Worm (Caenorhabditis elegans) whole organism, young adult: ENCODE measurements around the gene gpb-1.
"Not testable (repeated sequence)": the region's sequence is repeated elsewhere in the genome, so short reads cannot be mapped to it uniquely, and the experiment has no call there.

Experiments used
- C06A6.2 ChIP-seq: fragments of 200-800 bp; sonication (Bioruptor generic); conservative IDR thresholded peaks from 2 replicates; pipeline ENCODE4 v1.3.6; 2022; ENCODE audit warnings: missing genetic modification characterization, missing compliant biosample characterization
- F39B2.1 ChIP-seq: fragments of 200-800 bp; sonication (Bioruptor generic); IDR thresholded peaks from 2 replicates; pipeline ENCODE4 v1.3.6; 2022; ENCODE audit warnings: missing genetic modification reagents, missing genetic modification characterization, missing compliant biosample characterization
- F57C9.4 ChIP-seq: sonication (generic microtip); optimal IDR thresholded peaks from 2 replicates; lab custom pipeline; 2017; ENCODE audit warnings: mild to moderate bottlenecking, missing genetic modification characterization, missing compliant biosample characterization
- K11D2.4 ChIP-seq: fragments of 200-800 bp; sonication (Bioruptor generic); IDR thresholded peaks from 2 replicates; pipeline ENCODE4 v1.3.6; 2022; ENCODE audit warnings: missing genetic modification reagents, missing genetic modification characterization, missing compliant biosample characterization
- T07F8.4 ChIP-seq: sonication (generic microtip); optimal IDR thresholded peaks from 2 replicates; lab custom pipeline; 2016; ENCODE audit warnings: mild to moderate bottlenecking, missing genetic modification characterization, moderate library complexity, missing compliant biosample characterization
- Y53F4B.3 ChIP-seq: fragments of 200-800 bp; sonication (Bioruptor generic); IDR thresholded peaks from 2 replicates; pipeline ENCODE4 v1.3.6; 2022; ENCODE audit warnings: missing genetic modification reagents, missing genetic modification characterization, missing compliant biosample characterization
- Y79H2A.3 ChIP-seq: fragments of 200-800 bp; sonication (Bioruptor generic); conservative IDR thresholded peaks from 2 replicates; pipeline ENCODE4 v1.3.6; 2022; ENCODE audit warnings: missing genetic modification reagents, missing genetic modification characterization, missing compliant biosample characterization
- Y95B8A.8 ChIP-seq: fragments of 200-800 bp; sonication (Bioruptor generic); IDR thresholded peaks from 2 replicates; pipeline ENCODE4 v1.3.6; 2022; ENCODE audit warnings: missing genetic modification reagents, missing genetic modification characterization, missing compliant biosample characterization
- ama-1 ChIP-seq, 3 experiments: fragments of 150-350 bp in 1 of 3; sonication (generic microtip) in 2 of 3; optimal IDR thresholded peaks; 2 replicates each; lab custom pipeline; 2014 to 2018; ENCODE audit warnings: missing biosample characterization in 2 of 3, missing genetic modification characterization in 2 of 3, missing genetic modification reagents in 2 of 3
- aptf-3 ChIP-seq: fragments of 200-800 bp; sonication (Bioruptor generic); IDR thresholded peaks from 2 replicates; pipeline ENCODE4 v1.3.6; 2022; ENCODE audit warnings: missing genetic modification characterization, missing compliant biosample characterization
- attf-5 ChIP-seq: fragments of 200-800 bp; sonication (Bioruptor generic); optimal IDR thresholded peaks from 2 replicates; lab custom pipeline; 2018; ENCODE audit warnings: mild to moderate bottlenecking, missing genetic modification characterization, missing compliant biosample characterization
- ccch-3 ChIP-seq: fragments of 200-800 bp; sonication (Bioruptor generic); optimal IDR thresholded peaks from 2 replicates; lab custom pipeline; 2018; ENCODE audit warnings: mild to moderate bottlenecking, missing genetic modification characterization, missing compliant biosample characterization
- cebp-1 ChIP-seq, 2 experiments: fragments of 200-800 bp in 1 of 2; sonication (Bioruptor generic) in 1 of 2; sonication (generic microtip) in 1 of 2; IDR thresholded peaks in 1 of 2; optimal IDR thresholded peaks in 1 of 2; 2 replicates each; pipeline versions ENCODE4 v1.3.6 to Lab custom; 2017 to 2022; ENCODE audit warnings: missing compliant biosample characterization in 2 of 2, missing genetic modification characterization in 2 of 2, mild to moderate bottlenecking in 1 of 2, missing genetic modification reagents in 1 of 2, moderate library complexity in 1 of 2
- cebp-2 ChIP-seq: fragments of 200-800 bp; sonication (Bioruptor generic); IDR thresholded peaks from 2 replicates; pipeline ENCODE4 v1.3.6; 2022; ENCODE audit warnings: missing genetic modification characterization, missing compliant biosample characterization
- ceh-40 ChIP-seq: fragments of 200-800 bp; sonication (Bioruptor generic); IDR thresholded peaks from 2 replicates; pipeline ENCODE4 v1.3.6; 2022; ENCODE audit warnings: missing genetic modification characterization, missing compliant biosample characterization
- ceh-91 ChIP-seq: fragments of 200-800 bp; sonication (Bioruptor generic); IDR thresholded peaks from 2 replicates; pipeline ENCODE4 v1.3.6; 2022; ENCODE audit warnings: missing genetic modification reagents, missing genetic modification characterization, missing compliant biosample characterization
- dpff-1 ChIP-seq: sonication (generic microtip); optimal IDR thresholded peaks from 2 replicates; lab custom pipeline; 2017; ENCODE audit warnings: mild to moderate bottlenecking, missing genetic modification characterization, missing compliant biosample characterization
- egl-18 ChIP-seq: fragments of 200-800 bp; sonication (Bioruptor generic); IDR thresholded peaks from 2 replicates; pipeline ENCODE4 v1.3.6; 2022; ENCODE audit warnings: missing genetic modification reagents, missing genetic modification characterization, missing compliant biosample characterization
- ets-4 ChIP-seq: fragments of 200-800 bp; sonication (Bioruptor generic); optimal IDR thresholded peaks from 2 replicates; lab custom pipeline; 2018; ENCODE audit warnings: mild to moderate bottlenecking, missing genetic modification characterization, missing compliant biosample characterization
- fkh-3 ChIP-seq: sonication (generic microtip); optimal IDR thresholded peaks from 2 replicates; lab custom pipeline; 2016; ENCODE audit warnings: mild to moderate bottlenecking, missing genetic modification characterization, missing compliant biosample characterization
- gei-17 ChIP-seq: fragments of 200-800 bp; sonication (Bioruptor generic); optimal IDR thresholded peaks from 2 replicates; lab custom pipeline; 2018; ENCODE audit warnings: mild to moderate bottlenecking, missing genetic modification characterization, missing compliant biosample characterization
- hmg-1.2 ChIP-seq: fragments of 200-800 bp; sonication (Bioruptor generic); IDR thresholded peaks from 2 replicates; pipeline ENCODE4 v1.3.6; 2022; ENCODE audit warnings: missing genetic modification reagents, missing genetic modification characterization, missing compliant biosample characterization
- hsf-1 ChIP-seq: fragments of 200-800 bp; sonication (Bioruptor generic); IDR thresholded peaks from 2 replicates; pipeline ENCODE4 v1.3.6; 2022; ENCODE audit warnings: missing genetic modification reagents, missing genetic modification characterization, missing compliant biosample characterization
- lag-1 ChIP-seq: fragments of 200-800 bp; sonication (Bioruptor generic); IDR thresholded peaks from 2 replicates; pipeline ENCODE4 v1.3.6; 2022; ENCODE audit warnings: missing genetic modification reagents, missing genetic modification characterization, missing compliant biosample characterization
- let-607 ChIP-seq, 2 experiments: fragments of 200-800 bp in 1 of 2; sonication (Bioruptor generic) in 1 of 2; sonication (generic microtip) in 1 of 2; optimal IDR thresholded peaks; 2 replicates each; lab custom pipeline; 2016 to 2018; ENCODE audit warnings: mild to moderate bottlenecking in 2 of 2, missing compliant biosample characterization in 2 of 2, missing genetic modification characterization in 2 of 2, moderate library complexity in 2 of 2, missing genotype in 1 of 2
- lin-26 ChIP-seq: fragments of 200-800 bp; sonication (Bioruptor generic); IDR thresholded peaks from 2 replicates; pipeline ENCODE4 v1.3.6; 2022; ENCODE audit warnings: missing genetic modification reagents, missing genetic modification characterization, missing compliant biosample characterization
- lin-54 ChIP-seq: fragments of 200-800 bp; sonication (Bioruptor generic); optimal IDR thresholded peaks from 2 replicates; lab custom pipeline; 2018; ENCODE audit warnings: mild to moderate bottlenecking, missing genetic modification characterization, missing compliant biosample characterization
- lsl-1 ChIP-seq: fragments of 200-800 bp; sonication (Bioruptor generic); optimal IDR thresholded peaks from 2 replicates; lab custom pipeline; 2018; ENCODE audit warnings: mild to moderate bottlenecking, missing genetic modification characterization, moderate library complexity, missing compliant biosample characterization
- madf-10 ChIP-seq: sonication (generic microtip); optimal IDR thresholded peaks from 2 replicates; lab custom pipeline; 2016; ENCODE audit warnings: mild to moderate bottlenecking, missing genetic modification characterization, missing compliant biosample characterization
- madf-6 ChIP-seq: fragments of 200-800 bp; sonication (Bioruptor generic); IDR thresholded peaks from 2 replicates; pipeline ENCODE4 v1.3.6; 2022; ENCODE audit warnings: missing genetic modification reagents, missing genetic modification characterization, missing compliant biosample characterization
- nfyb-1 ChIP-seq: fragments of 200-800 bp; sonication (Bioruptor generic); IDR thresholded peaks from 2 replicates; pipeline ENCODE4 v1.3.6; 2022; ENCODE audit warnings: missing genetic modification reagents, missing genetic modification characterization, missing compliant biosample characterization
- nhr-120 ChIP-seq: fragments of 200-800 bp; sonication (Bioruptor generic); IDR thresholded peaks from 2 replicates; pipeline ENCODE4 v1.3.6; 2022; ENCODE audit warnings: missing genetic modification characterization, missing compliant biosample characterization
- nhr-80 ChIP-seq: sonication (generic microtip); optimal IDR thresholded peaks from 2 replicates; lab custom pipeline; 2016; ENCODE audit warnings: missing genetic modification characterization, missing compliant biosample characterization
- pbrm-1 ChIP-seq: fragments of 200-800 bp; sonication (Bioruptor generic); IDR thresholded peaks from 2 replicates; pipeline ENCODE4 v1.3.6; 2022; ENCODE audit warnings: missing genetic modification reagents, missing genetic modification characterization, missing compliant biosample characterization
- repo-1 ChIP-seq: sonication (generic microtip); optimal IDR thresholded peaks from 2 replicates; lab custom pipeline; 2017; ENCODE audit warnings: mild to moderate bottlenecking, missing genetic modification characterization, missing compliant biosample characterization
- rpc-1 ChIP-seq, 2 experiments: fragments of 150-350 bp in 1 of 2; sonication (generic microtip) in 1 of 2; optimal IDR thresholded peaks; 2 replicates each; lab custom pipeline; 2014 to 2018; ENCODE audit warnings: missing biosample characterization in 1 of 2, missing genetic modification characterization in 1 of 2, missing genetic modification reagents in 1 of 2, missing genotype in 1 of 2
- sea-2 ChIP-seq: fragments of 200-800 bp; sonication (Bioruptor generic); IDR thresholded peaks from 2 replicates; pipeline ENCODE4 v1.3.6; 2022; ENCODE audit warnings: missing genetic modification characterization, missing compliant biosample characterization
- snpc-4 ChIP-seq, 5 experiments: fragments of 150-350 bp in 1 of 5; sonication (generic microtip) in 4 of 5; optimal IDR thresholded peaks; 2 replicates each; lab custom pipeline; 2014 to 2018; ENCODE audit warnings: missing genetic modification characterization in 5 of 5, missing biosample characterization in 3 of 5, antibody characterized with exemption in 2 of 5, mild to moderate bottlenecking in 2 of 5, missing compliant biosample characterization in 2 of 5, missing genotype in 2 of 5, moderate library complexity in 2 of 5, missing genetic modification reagents in 1 of 5
- tbp1 ChIP-seq: fragments of 200-800 bp; sonication (Bioruptor generic); optimal IDR thresholded peaks from 2 replicates; lab custom pipeline; 2018; ENCODE audit warnings: mild to moderate bottlenecking, missing genetic modification characterization, missing compliant biosample characterization
- tbx-9 ChIP-seq: sonication (generic microtip); optimal IDR thresholded peaks from 2 replicates; lab custom pipeline; 2016; ENCODE audit warnings: borderline replicate concordance, missing genetic modification characterization, inconsistent platforms, missing compliant biosample characterization
- tlf-1 ChIP-seq: fragments of 200-800 bp; sonication (Bioruptor generic); optimal IDR thresholded peaks from 2 replicates; lab custom pipeline; 2018; ENCODE audit warnings: mild to moderate bottlenecking, missing genetic modification characterization, missing compliant biosample characterization
- ztf-25 ChIP-seq: fragments of 200-800 bp; sonication (Bioruptor generic); IDR thresholded peaks from 2 replicates; pipeline ENCODE4 v1.3.6; 2022; ENCODE audit warnings: missing genetic modification reagents, missing genetic modification characterization, missing compliant biosample characterization
- ztf-6 ChIP-seq: fragments of 200-800 bp; sonication (Bioruptor generic); IDR thresholded peaks from 2 replicates; pipeline ENCODE4 v1.3.6; 2022; ENCODE audit warnings: missing genetic modification reagents, missing genetic modification characterization, missing compliant biosample characterization

gpb-1 gene

DNA sequence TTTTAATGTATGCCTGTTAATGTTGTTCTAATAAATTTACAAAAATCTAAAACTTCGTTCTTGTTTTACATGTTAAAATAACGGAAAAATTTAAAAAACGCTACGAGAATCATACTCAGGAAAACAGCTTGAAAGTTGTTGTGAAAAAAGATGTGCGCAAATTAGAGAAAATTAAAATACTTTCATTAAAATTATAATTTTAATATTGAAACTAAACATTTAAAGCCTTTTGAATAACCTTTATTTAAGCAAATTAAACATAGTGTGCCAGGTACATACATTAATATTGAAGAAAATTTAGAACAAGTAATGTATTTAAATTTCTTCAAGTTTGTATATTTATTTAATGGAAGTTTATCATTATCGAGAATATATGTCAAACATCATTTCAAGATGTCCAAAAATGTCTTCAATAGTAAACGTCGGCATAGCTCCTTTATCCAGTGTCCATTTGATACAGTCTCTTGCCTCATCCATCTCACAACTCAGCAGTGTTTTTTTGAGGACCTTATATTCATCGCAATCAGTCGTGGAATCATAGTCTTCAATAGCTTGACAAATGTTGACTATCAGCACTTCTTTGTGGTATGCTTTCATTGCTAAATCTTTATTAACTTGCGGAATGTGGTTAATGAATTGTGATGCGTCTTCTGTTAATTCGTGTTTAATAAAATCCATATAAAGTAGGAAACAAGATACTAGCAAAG is 13.5 kb upstream of the gpb-1 start:
- TF ChIP-seq hmg-1.2 (GFP tag; lab: Robert Waterston, UW) (no peak), cebp-2 (GFP tag; lab: Robert Waterston, UW) (0 out of 2 replicates have a peak, but pooled peaks have one; percentile 20), ama-1 (optimal IDR thresholded peaks at IDR 0.05; lab: Kevin White, UChicago) (peak; percentile 83), ama-1 (GFP tag; optimal IDR thresholded peaks at IDR 0.05; lab: Kevin White, UChicago) (peak in 1 of 2 experiments; percentile 54), hsf-1 (peak; percentile 7; the same call in 1 of the 2 replicates), attf-5 (GFP tag; lab: Kevin White, UChicago) (peak; percentile 62), nhr-80 (tag; lab: Kevin White, UChicago) (peak; percentile 20), C06A6.2 (GFP tag; lab: Robert Waterston, UW) (peak; percentile 61), lin-26 (GFP tag; lab: Robert Waterston, UW) (no peak), T07F8.4 (tag; lab: Kevin White, UChicago) (peak; percentile 1), lin-54 (GFP tag; lab: Kevin White, UChicago) (peak; percentile 36), madf-6 (GFP tag; lab: Robert Waterston, UW) (no peak), snpc-4 (GFP tag; optimal IDR thresholded peaks at IDR 0.05; lab: Kevin White, UChicago) (no peak), snpc-4 (tag; optimal IDR thresholded peaks at IDR 0.05; lab: Kevin White, UChicago) (peak in 1 of 4 experiments; percentile 7), nfyb-1 (GFP tag; lab: Robert Waterston, UW) (peak; percentile 77; the same call in 1 of the 2 replicates)
- TF ChIP-seq, all 124 proteins: peak for 10

DNA sequence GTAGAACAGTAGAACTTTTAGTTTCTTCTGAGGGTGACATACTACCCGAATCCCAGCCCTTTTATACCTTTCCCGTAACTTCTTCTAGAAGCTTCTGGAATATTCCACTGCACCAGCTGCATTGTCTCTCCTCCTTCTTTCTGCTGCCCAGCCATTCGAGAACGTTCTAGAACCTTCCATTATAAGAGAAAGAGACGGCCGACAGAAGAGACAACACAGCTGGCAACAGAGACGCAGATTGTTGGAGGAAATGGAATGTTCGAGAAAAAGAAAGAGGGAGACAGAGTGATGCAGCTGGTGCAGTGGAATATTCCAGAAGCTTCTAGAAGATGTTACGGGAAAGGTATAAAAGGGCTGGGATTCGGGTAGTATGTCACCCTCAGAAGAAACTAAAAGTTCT is 10.9 kb upstream of the gpb-1 start, which contains the start of the genes F44E5.4 and F44E5.5:
Gene F44E5.4 (minus strand): TSS at position 35 of the 400 bp plus-strand sequence.
Gene F44E5.5 (plus strand): TSS at position 386 of the 400 bp plus-strand sequence.
- TF ChIP-seq let-607 (tag; optimal IDR thresholded peaks at IDR 0.05; lab: Kevin White, UChicago) (peak; percentile 88 to 90), lin-26 (GFP tag; lab: Robert Waterston, UW) (peak; percentile 86), dpff-1 (tag; lab: Kevin White, UChicago) (peak; percentile 93), F39B2.1 (GFP tag; lab: Robert Waterston, UW) (peak; percentile 96), K11D2.4 (GFP tag; lab: Robert Waterston, UW) (peak; percentile 99), lag-1 (GFP tag; lab: Robert Waterston, UW) (0 out of 2 replicates have a peak, but pooled peaks have one; percentile 89), rpc-1 (optimal IDR thresholded peaks at IDR 0.05; lab: Kevin White, UChicago) (peak; percentile 100), repo-1 (peak; percentile 97), cebp-2 (GFP tag; lab: Robert Waterston, UW) (peak; percentile 100), pbrm-1 (GFP tag; lab: Robert Waterston, UW) (peak; percentile 99), sea-2 (GFP tag; lab: Robert Waterston, UW) (peak; percentile 99), tbp1 (GFP tag; lab: Kevin White, UChicago) (peak; percentile 74), Y95B8A.8 (GFP tag; lab: Robert Waterston, UW) (peak; percentile 97), lsl-1 (GFP tag; lab: Kevin White, UChicago) (peak; percentile 65), aptf-3 (GFP tag; lab: Robert Waterston, UW) (peak; percentile 100), egl-18 (GFP tag; lab: Robert Waterston, UW) (peak; percentile 99), ceh-40 (peak; percentile 95), cebp-1 (GFP tag; IDR thresholded peaks at IDR 0.05; lab: Robert Waterston, UW) (peak; percentile 89), cebp-1 (tag; optimal IDR thresholded peaks at IDR 0.05; lab: Kevin White, UChicago) (peak; percentile 80), tbx-9 (tag; lab: Kevin White, UChicago) (peak; percentile 93), Y79H2A.3 (peak; percentile 99), madf-10 (tag; lab: Kevin White, UChicago) (peak; percentile 79), Y53F4B.3 (GFP tag; lab: Robert Waterston, UW) (peak; percentile 38; the same call in 1 of the 2 replicates), ccch-3 (peak; percentile 53), ztf-6 (GFP tag; lab: Robert Waterston, UW) (peak; percentile 95), ceh-91 (GFP tag; lab: Robert Waterston, UW) (peak; percentile 62), gei-17 (peak; percentile 89), nhr-120 (peak; percentile 99), ztf-25 (GFP tag; lab: Robert Waterston, UW) (peak; percentile 75; the same call in 1 of the 2 replicates), ets-4 (peak; percentile 92), fkh-3 (peak; percentile 92), tlf-1 (GFP tag; lab: Kevin White, UChicago) (peak; percentile 94), F57C9.4 (peak; percentile 97)
- not testable (repeated sequence) for TF ChIP-seq rpc-1 (tag; optimal IDR thresholded peaks at IDR 0.05; lab: Kevin White, UChicago)
